Fruit fly (Drosophila melanogaster) S2 (cell line): ENCODE measurements around the gene MsrA.

Experiments used
- CG8478 ChIP-seq: fragments of >200 bp; optimal IDR thresholded peaks from 2 replicates; lab custom pipeline; 2018
- CTCF ChIP-seq, 2 experiments: fragments of >200 bp; optimal IDR thresholded peaks; 2 replicates each; lab custom pipeline; 2018

The MsrA gene

dm6 chr3L:15507148-15507896, 3.5 kb upstream of the MsrA start:
- no peak for TF ChIP-seq CTCF (optimal IDR thresholded peaks at IDR 0.05; lab: Kevin White, UChicago)
- TF ChIP-seq CG8478 (lab: Kevin White, UChicago), result no peak

- TF ChIP-seq CTCF (optimal IDR thresholded peaks at IDR 0.05; lab: Kevin White, UChicago) (no peak), CG8478 (lab: Kevin White, UChicago) (no peak)
Measured at dm6 chr3L:15508233-15508632, 2.6 kb upstream of the MsrA start, which contains the start of gene CG7841. Gene CG7841, minus strand, starts transcription at chr3L:15508252.

- TF ChIP-seq CTCF (optimal IDR thresholded peaks at IDR 0.05; lab: Kevin White, UChicago), result no peak
- TF ChIP-seq CG8478 (lab: Kevin White, UChicago), result no peak
Measured at dm6 chr3L:15508750-15509149, 2.1 kb upstream of the MsrA start, which contains the start of gene Z600. Gene Z600, plus strand, starts transcription at chr3L:15509061.

dm6 chr3L:15509398-15509797, 1.5 kb upstream of the MsrA start, which contains the start of the genes gdl and gdl-ORF39:
Gene gdl, plus strand, starts transcription at chr3L:15509445.
Gene gdl-ORF39, plus strand, starts transcription at chr3L:15509445.
- TF ChIP-seq CTCF (optimal IDR thresholded peaks at IDR 0.05; lab: Kevin White, UChicago) (no peak), CG8478 (lab: Kevin White, UChicago) (no peak)

dm6 chr3L:15511688-15512250, 917 bp downstream of the MsrA start:
- TF ChIP-seq CTCF (optimal IDR thresholded peaks at IDR 0.05; lab: Kevin White, UChicago) (no peak), CG8478 (lab: Kevin White, UChicago) (no peak)

- no peak for TF ChIP-seq CG8478 (lab: Kevin White, UChicago)
- no peak for TF ChIP-seq CTCF (optimal IDR thresholded peaks at IDR 0.05; lab: Kevin White, UChicago)
Measured at dm6 chr3L:15513264-15513663, 2.4 kb downstream of the MsrA start.

- TF ChIP-seq CTCF (optimal IDR thresholded peaks at IDR 0.05; lab: Kevin White, UChicago) (no peak), CG8478 (lab: Kevin White, UChicago) (no peak)
Measured at dm6 chr3L:15513726-15514125, 2.9 kb downstream of the MsrA start.

dm6 chr3L:15514405-15514804, 3.6 kb downstream of the MsrA start:
- TF ChIP-seq CTCF (optimal IDR thresholded peaks at IDR 0.05; lab: Kevin White, UChicago) (no peak), CG8478 (lab: Kevin White, UChicago) (no peak)

- no peak for TF ChIP-seq CG8478 (lab: Kevin White, UChicago)
- no peak for TF ChIP-seq CTCF (optimal IDR thresholded peaks at IDR 0.05; lab: Kevin White, UChicago)
Measured at dm6 chr3L:15514814-15515495, 4.1 kb downstream of the MsrA start.

dm6 chr3L:15516440-15516839, 5.6 kb downstream of the MsrA start:
- TF ChIP-seq CG8478 (lab: Kevin White, UChicago), result no peak
- no peak for TF ChIP-seq CTCF (optimal IDR thresholded peaks at IDR 0.05; lab: Kevin White, UChicago)

- TF ChIP-seq CTCF (optimal IDR thresholded peaks at IDR 0.05; lab: Kevin White, UChicago) (no peak), CG8478 (lab: Kevin White, UChicago) (no peak)
Measured at dm6 chr3L:15516956-15517355, 6.1 kb downstream of the MsrA start, which contains the start of gene CG13454. Gene CG13454, minus strand, starts transcription at chr3L:15517056.

- no peak for TF ChIP-seq CTCF (optimal IDR thresholded peaks at IDR 0.05; lab: Kevin White, UChicago)
- no peak for TF ChIP-seq CG8478 (lab: Kevin White, UChicago)
Measured at dm6 chr3L:15517508-15517907, 6.7 kb downstream of the MsrA start.

dm6 chr3L:15518344-15518743, 7.5 kb downstream of the MsrA start:
- TF ChIP-seq CG8478 (lab: Kevin White, UChicago) (no peak), CTCF (optimal IDR thresholded peaks at IDR 0.05; lab: Kevin White, UChicago) (no peak)

- TF ChIP-seq CTCF (optimal IDR thresholded peaks at IDR 0.05; lab: Kevin White, UChicago) (no peak), CG8478 (lab: Kevin White, UChicago) (no peak)
Measured at dm6 chr3L:15519492-15519891, 8.6 kb downstream of the MsrA start, which contains the start of gene mex1. Gene mex1, minus strand, starts transcription at chr3L:15519592.

dm6 chr3L:15519920-15520319, 9.1 kb downstream of the MsrA start:
- TF ChIP-seq CG8478 (lab: Kevin White, UChicago) (no peak), CTCF (optimal IDR thresholded peaks at IDR 0.05; lab: Kevin White, UChicago) (no peak)
